Fruit fly (Drosophila melanogaster) S2 (cell line): Measurements from ENCODE around the gene RpL8.

Experiments used
- CG8478 ChIP-seq: fragments of >200 bp; optimal IDR thresholded peaks from 2 replicates; lab custom pipeline; 2018
- CTCF ChIP-seq, 2 experiments: fragments of >200 bp; optimal IDR thresholded peaks; 2 replicates each; lab custom pipeline; 2018

RpL8 gene

DNA sequence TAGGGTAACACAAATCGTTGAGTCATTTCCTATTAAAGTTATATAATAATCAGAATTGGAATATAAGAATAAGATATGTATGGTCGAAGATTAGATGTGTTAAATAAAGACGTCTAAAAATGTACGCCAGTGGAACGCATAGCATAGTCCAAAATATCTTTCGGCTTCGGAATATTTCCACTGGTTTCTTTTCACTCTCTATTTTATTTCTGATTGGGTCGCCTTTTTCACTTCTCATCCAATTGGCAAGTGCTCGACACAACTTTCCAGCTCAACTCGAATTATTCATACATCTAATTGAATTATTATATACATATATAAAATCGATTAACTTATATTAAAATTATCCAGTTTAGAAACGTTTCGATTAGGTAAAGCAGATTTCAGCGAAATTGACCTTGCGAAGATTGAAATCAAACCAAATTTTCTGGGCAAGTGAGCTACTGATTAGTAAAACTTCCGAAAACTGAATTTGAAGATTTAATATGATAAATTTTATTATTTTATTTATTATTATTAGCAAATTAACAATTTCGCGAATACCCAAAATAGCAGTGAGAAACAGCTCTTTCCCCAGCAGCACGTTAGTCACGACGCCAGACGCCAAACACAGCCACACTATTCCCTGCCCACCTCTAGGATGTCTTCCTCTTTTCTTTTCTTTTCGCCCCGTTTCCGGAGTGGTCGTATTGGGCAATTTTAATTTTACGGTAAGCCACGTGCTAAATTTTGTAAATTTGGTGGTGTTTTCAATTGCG is at the start of gene RpL8:
Gene RpL8, plus strand, starts transcription at position 653 of the 758 bp plus-strand sequence.
- TF ChIP-seq CTCF (optimal IDR thresholded peaks at IDR 0.05; lab: Kevin White, UChicago) (no peak), CG8478 (no peak)

DNA sequence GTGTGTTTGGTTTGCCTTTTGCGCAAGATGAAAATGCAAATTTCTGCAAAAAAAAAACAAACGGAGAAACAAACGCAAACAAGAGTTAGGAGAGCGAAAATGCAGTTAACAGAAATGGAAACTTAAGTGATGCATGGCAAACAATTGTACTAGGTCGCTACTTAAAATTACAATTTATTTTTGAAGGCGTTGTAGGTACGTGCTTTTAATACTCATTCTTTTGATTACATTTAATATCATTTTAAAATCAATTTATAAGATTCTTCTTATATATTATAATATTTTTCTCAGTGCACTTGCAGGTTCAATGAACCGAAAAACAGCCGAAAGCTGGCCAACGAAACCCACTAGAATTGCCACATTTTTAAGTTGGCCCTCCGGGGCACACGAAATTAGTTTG is 45.9 kb upstream of the RpL8 start:
- TF ChIP-seq CTCF (optimal IDR thresholded peaks at IDR 0.05; lab: Kevin White, UChicago) (no peak), CG8478 (no peak)

DNA sequence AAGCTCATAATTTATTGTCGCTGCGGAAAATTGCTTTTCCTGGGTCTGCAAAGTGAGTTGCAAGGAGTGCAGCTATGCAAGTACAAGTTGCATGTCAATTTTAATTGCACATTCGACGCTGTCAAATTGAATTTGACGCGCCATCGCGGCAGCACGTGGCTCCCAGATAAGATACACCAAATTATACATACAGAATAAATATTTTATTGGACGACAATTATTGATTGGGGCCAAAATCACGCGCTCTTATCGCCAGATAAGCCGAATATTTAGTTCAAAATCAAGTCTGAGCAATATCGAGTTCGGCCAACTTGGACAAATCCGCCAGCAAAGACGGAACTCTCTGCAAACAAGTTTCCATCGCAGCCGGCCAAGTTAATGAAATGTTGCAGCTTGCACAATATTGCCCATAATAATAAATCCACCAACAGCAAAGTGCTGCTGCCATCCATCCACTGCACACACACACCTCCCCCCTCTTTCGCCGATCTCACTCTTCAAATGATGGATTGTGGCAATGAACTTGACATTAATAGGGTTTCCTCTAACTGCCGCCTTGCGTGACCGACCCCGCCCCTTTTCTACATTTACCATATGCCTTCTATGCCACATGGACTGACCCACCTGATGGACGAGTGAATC is 42.7 kb upstream of the RpL8 start:
- TF ChIP-seq CG8478: no peak
- TF ChIP-seq CTCF (optimal IDR thresholded peaks at IDR 0.05; lab: Kevin White, UChicago): no peak

DNA sequence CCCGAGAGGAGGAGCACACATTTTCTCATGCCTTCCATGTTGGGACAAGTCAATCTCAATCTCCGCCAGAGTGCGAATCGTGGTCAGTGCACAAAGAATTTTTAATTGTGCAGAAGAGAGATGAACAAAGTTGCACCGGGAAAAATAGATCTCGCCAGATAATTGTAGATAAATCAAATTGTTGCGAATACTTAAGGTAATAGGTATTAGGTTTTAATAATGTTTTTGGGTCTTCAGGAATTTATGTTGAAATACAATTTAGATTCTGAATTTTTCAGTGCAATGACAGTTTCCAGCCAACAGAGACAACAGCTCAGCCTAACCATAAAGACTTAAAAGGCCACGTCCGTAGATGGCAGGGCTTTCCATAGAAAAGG is 42.2 kb upstream of the RpL8 start:
- no peak for TF ChIP-seq CG8478
- no peak for TF ChIP-seq CTCF (optimal IDR thresholded peaks at IDR 0.05; lab: Kevin White, UChicago)

DNA sequence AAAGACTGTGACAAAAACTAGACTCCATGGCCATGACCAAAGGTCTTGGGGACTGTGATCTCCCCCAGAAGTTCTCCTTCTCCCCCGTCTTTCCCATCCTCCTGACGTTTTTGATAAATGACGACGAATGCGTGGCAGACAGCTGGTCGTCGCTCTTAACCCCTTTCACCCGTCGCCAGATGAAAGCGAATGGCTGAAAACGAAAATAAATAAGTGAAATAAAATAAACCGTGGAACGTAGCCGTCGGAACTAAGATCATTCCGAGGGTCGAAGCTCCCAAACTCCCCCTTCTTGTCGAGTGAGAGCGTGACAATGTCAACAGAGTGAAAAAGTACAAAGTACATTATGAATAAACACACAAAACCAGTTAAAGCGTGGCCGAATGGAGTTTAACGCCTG is 41.3 kb upstream of the RpL8 start:
- no peak for TF ChIP-seq CG8478
- no peak for TF ChIP-seq CTCF (optimal IDR thresholded peaks at IDR 0.05; lab: Kevin White, UChicago)

DNA sequence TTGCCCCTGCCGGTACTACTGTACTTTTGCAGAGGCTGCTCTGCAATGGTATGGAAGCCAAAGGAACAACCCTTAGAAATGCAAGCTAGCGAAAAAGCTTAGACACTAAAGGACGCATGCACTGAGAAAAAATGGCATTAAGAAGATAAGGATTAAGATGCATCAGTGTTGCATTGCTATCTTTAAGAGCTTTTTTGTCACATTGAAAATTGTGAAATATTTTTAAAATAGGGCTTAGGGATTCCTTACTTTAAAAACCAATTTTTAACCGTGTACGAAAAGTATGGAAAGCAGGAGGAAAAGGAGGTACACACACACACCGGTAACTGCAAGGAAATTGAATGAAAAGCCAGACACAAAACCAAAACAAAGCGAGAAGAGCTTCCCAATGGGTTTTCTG is 38.3 kb upstream of the RpL8 start:
- TF ChIP-seq CTCF (optimal IDR thresholded peaks at IDR 0.05; lab: Kevin White, UChicago) (no peak), CG8478 (no peak)

DNA sequence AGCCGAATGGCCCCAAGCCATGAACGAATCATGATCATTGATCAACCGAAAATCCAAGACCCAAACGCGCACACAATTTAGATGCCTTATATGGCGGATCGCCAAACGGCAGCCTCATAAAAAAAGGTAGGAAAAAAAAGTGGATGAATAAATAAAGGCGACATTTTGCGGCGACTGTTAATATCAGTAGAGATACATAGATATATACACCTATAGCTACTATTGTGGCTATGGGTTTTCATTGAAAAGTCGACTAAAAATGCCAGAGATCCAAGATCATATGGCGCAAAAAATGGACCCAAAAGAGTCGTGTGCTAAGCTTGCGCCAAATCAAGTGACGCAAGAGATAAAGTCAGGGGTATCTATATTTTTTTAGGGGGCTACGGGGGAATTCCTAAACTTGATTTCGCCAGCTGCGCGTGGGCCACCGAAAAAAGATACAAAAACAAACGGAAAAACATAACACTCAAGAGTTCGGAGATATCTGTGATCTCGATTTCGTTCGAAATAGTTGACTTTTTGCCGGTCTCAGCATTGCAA is 36.0 kb upstream of the RpL8 start:
- TF ChIP-seq CTCF (optimal IDR thresholded peaks at IDR 0.05; lab: Kevin White, UChicago) (no peak), CG8478 (no peak)

DNA sequence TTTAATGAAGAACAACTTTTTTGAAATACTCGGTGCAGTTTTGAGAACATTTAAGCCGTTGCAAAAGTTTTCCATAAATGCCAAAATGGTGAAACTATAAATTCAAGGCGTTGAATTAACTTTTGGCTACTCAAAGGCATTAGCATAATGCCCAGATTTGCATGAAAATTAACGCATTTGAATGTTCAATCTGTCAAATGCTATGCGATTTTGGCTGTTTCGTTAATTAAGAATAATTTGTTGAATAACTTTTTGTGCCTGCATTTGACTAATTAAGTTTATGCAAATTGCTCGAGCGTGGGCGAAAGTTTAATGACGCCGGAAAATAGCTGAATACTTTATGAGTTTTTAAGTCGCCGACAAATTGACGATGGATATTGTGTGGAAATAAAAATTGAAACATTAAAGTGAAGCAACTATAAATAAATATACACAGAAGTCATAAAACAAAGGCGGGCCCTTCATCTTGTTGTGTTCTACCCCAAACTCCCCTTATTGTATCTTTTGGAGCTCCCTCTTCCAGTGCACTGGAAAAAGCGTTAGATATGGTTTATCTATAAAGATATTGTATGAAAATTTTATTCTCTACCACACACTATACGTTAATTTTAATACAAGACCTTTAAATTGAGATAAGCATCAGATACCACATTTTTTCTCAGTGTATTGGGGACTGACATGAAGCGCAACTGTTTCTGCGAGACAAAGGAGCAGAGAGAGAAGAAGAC is 35.0 kb upstream of the RpL8 start:
- TF ChIP-seq CG8478 (no peak), CTCF (optimal IDR thresholded peaks at IDR 0.05; lab: Kevin White, UChicago) (no peak)

DNA sequence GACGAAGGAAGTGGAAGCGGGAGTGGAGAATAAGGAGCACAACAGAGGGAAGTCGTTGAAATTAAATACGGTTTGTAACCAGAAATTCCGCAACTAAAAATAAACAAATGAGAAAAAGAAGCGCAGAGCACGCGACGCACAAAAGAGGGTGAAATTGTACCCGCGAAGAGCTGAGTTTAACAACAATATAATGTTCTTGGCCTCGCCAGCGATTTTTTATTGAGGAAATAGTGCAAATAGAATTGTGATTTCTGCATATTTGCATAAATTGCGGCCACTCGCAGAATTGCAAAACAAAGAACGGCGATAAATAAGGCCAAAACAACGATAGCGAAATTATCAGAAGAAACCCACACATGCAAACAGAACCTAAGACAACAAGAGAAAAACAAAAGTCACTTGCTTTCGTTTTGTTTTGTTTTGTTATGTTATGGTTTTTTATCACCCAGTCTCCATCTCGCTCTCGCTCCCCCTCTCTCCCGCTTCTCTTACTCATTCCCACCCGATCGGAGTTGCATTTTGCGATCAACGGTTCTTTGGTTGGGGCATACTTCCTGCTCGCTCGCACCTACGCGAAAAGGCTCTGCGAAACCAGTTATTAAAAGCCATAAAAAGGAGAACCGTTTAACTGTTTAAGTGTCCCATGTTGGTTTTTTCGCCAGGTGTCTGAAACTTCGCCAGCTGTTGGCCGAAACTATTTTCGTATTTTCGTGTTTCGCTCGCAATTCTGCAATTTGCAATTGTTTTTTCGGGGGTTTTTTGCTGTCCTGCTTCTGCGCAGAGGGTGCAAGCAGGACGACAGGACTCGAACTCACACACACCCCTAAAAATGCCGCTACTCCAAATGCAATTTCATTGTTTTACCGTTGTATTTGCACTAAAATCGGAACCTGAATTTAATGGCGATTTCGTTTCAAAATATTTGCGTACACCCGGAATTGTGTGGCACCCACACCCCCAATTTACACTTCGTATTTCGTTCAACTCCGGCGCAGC is 34.1 kb upstream of the RpL8 start:
- TF ChIP-seq CG8478 (no peak), CTCF (optimal IDR thresholded peaks at IDR 0.05; lab: Kevin White, UChicago) (no peak)

DNA sequence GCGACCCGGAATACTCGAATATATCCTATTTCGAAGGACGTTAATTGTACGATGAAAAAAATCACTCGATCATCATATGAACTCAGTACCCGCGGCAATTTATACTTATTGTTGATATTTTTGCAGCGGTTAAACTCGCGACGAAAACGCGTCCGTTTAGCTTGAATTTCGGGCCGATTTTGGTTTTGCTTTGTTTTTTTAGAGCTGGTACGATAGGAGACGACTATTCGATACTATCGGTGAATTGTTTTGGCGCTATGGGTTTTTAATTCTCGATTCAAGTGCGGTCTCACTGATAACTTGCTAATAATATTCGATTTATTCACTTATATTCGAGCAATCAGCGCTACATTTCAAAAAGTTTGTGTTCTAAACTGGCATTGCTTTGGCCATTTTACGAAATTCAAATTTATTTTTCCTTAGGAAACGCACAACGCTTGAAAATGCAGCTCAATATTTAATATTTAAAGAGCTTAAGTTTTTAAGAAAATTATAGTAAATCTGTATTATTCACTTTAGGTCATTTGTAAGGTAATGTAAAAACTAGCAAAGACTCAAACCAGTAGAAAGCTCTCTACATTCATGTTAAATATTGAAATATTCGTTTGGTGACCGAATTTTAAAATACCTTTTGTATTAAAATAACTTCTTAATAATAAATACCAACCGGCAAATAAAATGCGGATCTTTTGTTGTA is 33.0 kb upstream of the RpL8 start, which contains the start of gene Spn:
Gene Spn, minus strand, starts transcription at position 175 of the 697 bp plus-strand sequence.
- TF ChIP-seq CTCF (optimal IDR thresholded peaks at IDR 0.05; lab: Kevin White, UChicago) (peak; percentile 42 to 55), CG8478 (no peak)

DNA sequence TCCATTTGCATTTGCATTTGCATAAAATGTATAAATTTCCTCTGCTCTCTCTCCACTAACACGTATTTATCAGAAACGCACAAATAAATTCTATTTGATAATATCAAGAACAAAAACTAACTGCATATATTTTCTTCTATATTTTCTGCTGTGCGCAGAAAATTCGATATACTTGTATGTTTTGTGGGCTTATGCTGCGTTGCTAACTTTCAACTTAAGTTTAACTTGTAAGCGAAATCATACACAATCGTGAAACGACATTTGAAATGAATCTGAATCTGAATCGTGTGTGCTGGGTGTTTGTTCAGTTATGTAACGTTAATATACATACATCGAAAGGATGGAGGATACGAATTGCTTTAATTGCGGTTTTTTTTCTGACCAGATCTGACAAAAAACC is 31.6 kb upstream of the RpL8 start:
- no peak for TF ChIP-seq CTCF (optimal IDR thresholded peaks at IDR 0.05; lab: Kevin White, UChicago)
- TF ChIP-seq CG8478: no peak

DNA sequence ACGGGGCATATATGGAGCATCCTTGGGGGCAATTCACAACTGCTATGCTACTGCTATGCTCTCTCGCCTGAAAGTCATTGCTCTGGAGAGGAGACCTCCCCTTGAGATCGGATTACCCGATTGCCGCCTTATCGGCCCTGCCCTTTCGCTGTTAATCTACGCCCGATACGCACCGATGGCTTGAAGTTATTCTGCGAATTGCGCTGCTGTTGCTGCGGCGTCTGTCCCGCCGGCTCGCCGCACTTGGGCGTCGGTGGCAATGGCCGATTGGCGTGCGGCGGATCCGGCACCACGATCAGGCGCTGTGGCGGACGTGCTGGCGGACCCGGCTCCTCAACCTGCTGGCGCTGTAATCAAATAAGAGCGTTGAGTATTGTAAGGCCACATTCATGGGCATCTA is 21.2 kb upstream of the RpL8 start:
- TF ChIP-seq CTCF (optimal IDR thresholded peaks at IDR 0.05; lab: Kevin White, UChicago) (no peak), CG8478 (no peak)

DNA sequence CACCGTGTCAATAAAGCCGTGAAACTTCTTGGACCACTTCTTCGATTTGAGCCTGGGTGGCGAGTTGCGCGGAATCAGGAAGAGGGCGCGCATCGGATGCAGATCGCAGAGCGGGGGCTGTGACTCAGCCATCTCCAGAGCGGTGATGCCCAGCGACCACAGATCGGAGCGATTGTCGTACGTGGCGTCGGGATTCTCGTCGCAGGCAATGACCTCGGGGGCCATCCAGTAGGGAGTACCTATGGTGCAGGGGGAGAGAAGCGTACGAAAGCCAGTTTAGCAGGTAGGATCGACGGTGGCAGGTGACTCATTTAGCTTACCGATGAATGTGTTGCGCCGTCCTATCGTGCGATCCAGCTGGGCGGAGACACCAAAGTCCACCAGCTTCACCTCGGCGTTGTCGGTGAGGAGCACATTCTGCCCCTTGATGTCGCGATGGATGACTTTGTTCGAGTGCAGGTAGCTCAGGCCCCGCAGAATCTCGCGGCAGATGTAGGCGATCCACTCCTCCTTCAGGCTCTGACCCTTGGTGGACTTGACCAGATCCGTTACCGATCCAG is 20.1 kb upstream of the RpL8 start:
- TF ChIP-seq CTCF (optimal IDR thresholded peaks at IDR 0.05; lab: Kevin White, UChicago) (no peak), CG8478 (no peak)

DNA sequence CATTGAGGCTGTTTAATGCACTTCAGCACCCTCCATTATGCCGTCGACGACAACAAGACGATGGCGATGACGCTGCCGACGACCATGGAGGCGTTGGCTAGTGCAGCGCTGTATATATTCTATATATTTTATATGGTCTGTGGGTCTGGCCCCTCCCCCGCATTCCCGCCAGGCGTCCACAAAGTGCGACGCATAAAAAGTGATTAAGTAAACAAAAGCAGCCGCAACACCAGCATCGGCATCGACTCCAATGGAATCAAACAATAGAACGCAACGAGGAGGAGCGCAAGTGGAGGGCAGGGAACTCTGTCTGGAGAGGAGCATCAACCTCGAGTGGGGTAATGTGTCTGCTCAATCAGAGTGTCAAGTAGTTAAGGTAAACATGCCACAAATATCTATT is 19.0 kb upstream of the RpL8 start:
- TF ChIP-seq CG8478 (no peak), CTCF (optimal IDR thresholded peaks at IDR 0.05; lab: Kevin White, UChicago) (no peak)
